Worm (Caenorhabditis elegans) whole organism, L1 larva: ENCODE measurements around the gene C50F4.8.

Experiments
- pqm-1 ChIP-seq: sonication (generic microtip); optimal IDR thresholded peaks from 3 replicates; lab custom pipeline; 2017; ENCODE audit warnings: missing biosample characterization, missing genetic modification characterization
- ztf-11 ChIP-seq, 2 experiments: sonication (generic microtip); optimal IDR thresholded peaks; 2 replicates each; lab custom pipeline; 2016 to 2017; ENCODE audit warnings: missing genetic modification characterization in 2 of 2, missing biosample characterization in 1 of 2, missing compliant biosample characterization in 1 of 2

DNA sequence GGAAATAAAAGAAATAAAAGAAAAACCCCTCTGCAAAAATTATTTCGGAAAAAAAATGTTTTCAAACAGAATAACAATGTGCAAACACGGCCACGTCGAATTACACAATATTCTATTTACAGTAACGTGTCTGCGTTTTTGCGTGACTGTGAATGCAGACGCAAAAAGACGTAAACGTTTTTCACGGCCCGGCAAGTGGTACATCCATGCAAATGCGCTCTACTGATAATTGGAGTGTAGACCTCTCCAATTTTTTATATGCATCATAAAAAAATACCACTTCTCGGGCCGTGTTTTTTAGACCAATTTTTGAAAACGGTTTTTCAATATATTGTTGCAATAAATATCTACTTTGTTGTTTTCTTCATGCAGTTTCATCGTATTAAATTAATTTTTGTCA is 30.8 kb upstream of the C50F4.8 start, which contains the start of gene nstp-10:
- no peak for TF ChIP-seq ztf-11 (tag; optimal IDR thresholded peaks at IDR 0.05; lab: Kevin White, UChicago)
- TF ChIP-seq pqm-1 (tag; lab: Kevin White, UChicago): no peak
